Worm (Caenorhabditis elegans) whole organism, early embryonic: Measurements from ENCODE around the gene nac-1.

ENCODE experiments used
- B0310.2 ChIP-seq: sonication (generic microtip); optimal IDR thresholded peaks from 2 replicates; lab custom pipeline; 2016; ENCODE audit warnings: mild to moderate bottlenecking, missing genetic modification characterization, missing compliant biosample characterization
- F13C5.2 ChIP-seq: sonication (generic microtip); optimal IDR thresholded peaks from 2 replicates; lab custom pipeline; 2017; ENCODE audit warnings: mild to moderate bottlenecking, missing genetic modification characterization, inconsistent platforms, missing compliant biosample characterization
- aly-1 ChIP-seq: sonication (generic microtip); optimal IDR thresholded peaks from 2 replicates; lab custom pipeline; 2016; ENCODE audit warnings: missing genetic modification characterization, missing compliant biosample characterization
- ama-1 ChIP-seq: fragments of 150-350 bp; optimal IDR thresholded peaks from 2 replicates; lab custom pipeline; 2014
- ceh-13 ChIP-seq: fragments of 200-800 bp; sonication (Bioruptor generic); optimal IDR thresholded peaks from 2 replicates; lab custom pipeline; 2018; ENCODE audit warnings: mild to moderate bottlenecking, missing genetic modification characterization, missing compliant biosample characterization
- ceh-36 ChIP-seq: sonication (generic microtip); optimal IDR thresholded peaks from 2 replicates; lab custom pipeline; 2016; ENCODE audit warnings: missing genetic modification characterization, inconsistent platforms, missing compliant biosample characterization
- ets-7 ChIP-seq: sonication (generic microtip); optimal IDR thresholded peaks from 2 replicates; lab custom pipeline; 2016; ENCODE audit warnings: missing genotype, missing genetic modification characterization, missing compliant biosample characterization
- flt-1 ChIP-seq: fragments of 200-800 bp; sonication (Bioruptor generic); IDR thresholded peaks from 2 replicates; pipeline ENCODE4 v1.3.6; 2022; ENCODE audit warnings: missing genetic modification characterization, missing compliant biosample characterization
- hmbx-1 ChIP-seq: sonication (generic microtip); optimal IDR thresholded peaks from 2 replicates; lab custom pipeline; 2016; ENCODE audit warnings: mild to moderate bottlenecking, missing genetic modification characterization, missing compliant biosample characterization
- hmg-4 ChIP-seq: fragments of 200-800 bp; sonication (Bioruptor generic); optimal IDR thresholded peaks from 2 replicates; lab custom pipeline; 2018; ENCODE audit warnings: mild to moderate bottlenecking, missing genetic modification characterization, missing compliant biosample characterization
- hnd-1 ChIP-seq: sonication (generic microtip); optimal IDR thresholded peaks from 2 replicates; lab custom pipeline; 2016; ENCODE audit warnings: missing genetic modification characterization, missing compliant biosample characterization
- pes-1 ChIP-seq: fragments of 200-800 bp; sonication (Bioruptor generic); IDR thresholded peaks from 2 replicates; pipeline ENCODE4 v1.3.6; 2022; ENCODE audit warnings: missing genetic modification reagents, missing genetic modification characterization, missing compliant biosample characterization
- scrt-1 ChIP-seq: fragments of 200-800 bp; sonication (Bioruptor generic); IDR thresholded peaks from 2 replicates; pipeline ENCODE4 v1.3.6; 2022; ENCODE audit warnings: missing genetic modification characterization, missing compliant biosample characterization
- sea-1 ChIP-seq: fragments of 200-800 bp; sonication (Bioruptor generic); conservative IDR thresholded peaks from 2 replicates; pipeline ENCODE4 v1.3.6; 2022; ENCODE audit warnings: missing genetic modification characterization, missing compliant biosample characterization
- tbx-11 ChIP-seq: fragments of 200-800 bp; sonication (Bioruptor generic); IDR thresholded peaks from 2 replicates; pipeline ENCODE4 v1.3.6; 2022; ENCODE audit warnings: missing genetic modification characterization, missing compliant biosample characterization
- tbx-37 ChIP-seq: fragments of 200-800 bp; sonication (Bioruptor generic); conservative IDR thresholded peaks from 2 replicates; pipeline ENCODE4 v1.3.6; 2022; ENCODE audit warnings: missing genetic modification reagents, missing genetic modification characterization, missing compliant biosample characterization
- tra-4 ChIP-seq: sonication (generic microtip); optimal IDR thresholded peaks from 2 replicates; lab custom pipeline; 2017; ENCODE audit warnings: missing genetic modification characterization, missing compliant biosample characterization

The nac-1 gene

DNA sequence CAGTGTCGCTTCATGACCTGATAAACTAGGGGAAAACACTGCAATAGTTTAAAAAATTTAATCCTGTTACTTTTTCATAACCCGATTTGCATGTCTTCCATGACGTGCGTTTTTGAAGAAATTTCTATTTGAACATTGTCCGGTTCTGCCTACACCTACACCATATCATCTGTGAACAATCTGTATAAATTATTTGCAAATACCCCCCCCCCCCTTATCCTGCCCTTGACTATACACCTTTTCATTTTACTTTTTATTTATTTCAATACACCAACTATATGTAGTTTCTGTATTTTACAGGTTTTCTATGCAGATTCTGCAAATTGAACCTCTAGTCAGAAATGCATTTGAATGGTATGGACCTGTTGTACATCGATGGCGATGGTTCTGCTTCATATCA, 6.8 kb upstream of the nac-1 start, which contains the start of gene daf-6:
Gene daf-6 (plus strand): TSS at position 301 of the 400 bp plus-strand sequence.
- TF ChIP-seq B0310.2 (tag; lab: Kevin White, UChicago) (no peak), scrt-1 (no peak), aly-1 (tag; lab: Kevin White, UChicago) (no peak), tbx-11 (GFP tag; lab: Robert Waterston, UW) (no peak), flt-1 (GFP tag; lab: Robert Waterston, UW) (no peak), hnd-1 (tag; lab: Kevin White, UChicago) (no peak), ceh-36 (tag; lab: Kevin White, UChicago) (no peak), hmg-4 (no peak)

DNA sequence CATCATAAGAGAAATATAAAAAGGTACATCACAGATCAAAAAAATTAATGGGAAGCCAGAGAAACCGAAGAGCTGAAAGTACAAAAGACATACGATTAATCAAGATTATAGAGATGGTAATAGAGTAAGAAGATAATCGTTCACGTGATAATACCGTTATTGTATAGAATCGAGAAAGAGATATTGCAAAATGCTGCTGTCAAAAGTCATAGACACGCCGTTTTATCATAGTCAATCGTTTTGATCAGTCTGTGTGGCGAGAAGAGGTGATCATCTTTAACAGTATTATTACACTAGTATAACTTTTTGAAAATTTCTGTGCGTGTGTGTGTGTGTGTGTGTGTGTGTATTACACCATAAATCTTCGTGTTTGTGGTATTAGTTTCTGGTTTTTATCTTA, 565 bp upstream of the nac-1 start:
- TF ChIP-seq tbx-37: no peak
- TF ChIP-seq ama-1 (lab: Kevin White, UChicago): no peak
- no peak for TF ChIP-seq hmbx-1
- no peak for TF ChIP-seq hnd-1 (tag; lab: Kevin White, UChicago)
- no peak for TF ChIP-seq scrt-1
- TF ChIP-seq B0310.2 (tag; lab: Kevin White, UChicago): no peak
- no peak for TF ChIP-seq ceh-36 (tag; lab: Kevin White, UChicago)
- no peak for TF ChIP-seq tbx-11 (GFP tag; lab: Robert Waterston, UW)
- TF ChIP-seq pes-1 (GFP tag; lab: Robert Waterston, UW): no peak
- no peak for TF ChIP-seq F13C5.2 (tag; lab: Kevin White, UChicago)
- no peak for TF ChIP-seq sea-1 (GFP tag; lab: Robert Waterston, UW)
- TF ChIP-seq flt-1 (GFP tag; lab: Robert Waterston, UW): no peak
- no peak for TF ChIP-seq tra-4 (tag; lab: Kevin White, UChicago)
- TF ChIP-seq aly-1 (tag; lab: Kevin White, UChicago): no peak
- TF ChIP-seq hmg-4: no peak

DNA sequence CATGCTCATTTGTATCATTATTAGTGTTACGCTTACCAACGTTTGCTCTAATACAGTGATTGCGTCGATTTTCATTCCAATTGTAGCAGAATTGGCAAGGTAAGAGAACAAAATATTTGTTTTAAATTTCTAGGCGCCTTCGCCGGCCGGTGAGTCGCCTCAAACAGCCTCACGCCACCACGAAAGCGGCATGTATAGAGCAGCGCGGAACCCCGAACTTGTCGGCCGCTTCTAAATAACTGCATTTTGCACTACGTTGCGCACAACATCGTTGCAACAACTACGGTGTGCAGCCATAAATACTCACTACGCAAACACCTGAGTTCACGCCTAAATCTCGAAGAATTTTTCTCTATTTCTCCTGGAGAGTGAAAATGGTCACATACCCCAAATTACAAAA, 2.2 kb downstream of the nac-1 start:
- TF ChIP-seq ceh-36 (tag; lab: Kevin White, UChicago) (no peak), F13C5.2 (tag; lab: Kevin White, UChicago) (no peak), ama-1 (lab: Kevin White, UChicago) (no peak), tbx-37 (no peak), hnd-1 (tag; lab: Kevin White, UChicago) (no peak)

DNA sequence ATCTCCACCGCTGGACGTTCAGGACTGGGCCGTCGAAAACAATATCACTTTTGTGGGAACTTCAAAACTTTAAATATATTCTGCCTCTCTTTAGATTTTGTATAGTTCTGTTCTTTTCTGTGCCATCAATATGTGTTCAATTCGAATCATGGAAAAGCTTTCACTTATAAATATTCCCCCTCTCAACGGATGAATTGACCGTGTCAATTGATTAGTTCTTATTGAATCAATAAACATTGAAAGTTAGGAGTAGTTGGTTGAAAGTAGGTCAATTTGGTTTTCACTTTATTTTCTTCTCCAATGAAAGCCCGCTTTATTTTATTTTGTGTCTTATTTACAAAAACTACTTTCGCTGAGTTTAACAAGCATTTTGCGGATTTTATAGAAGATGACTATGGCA, 3.3 kb downstream of the nac-1 start, which contains the start of gene lips-8:
Gene lips-8 (plus strand): TSS at position 301 of the 400 bp plus-strand sequence.
- TF ChIP-seq scrt-1: no peak
- TF ChIP-seq ets-7: no peak
- no peak for TF ChIP-seq hmg-4
- no peak for TF ChIP-seq ceh-36 (tag; lab: Kevin White, UChicago)
- TF ChIP-seq sea-1 (GFP tag; lab: Robert Waterston, UW): no peak
- TF ChIP-seq flt-1 (GFP tag; lab: Robert Waterston, UW): no peak
- no peak for TF ChIP-seq aly-1 (tag; lab: Kevin White, UChicago)
- no peak for TF ChIP-seq tbx-37
- no peak for TF ChIP-seq B0310.2 (tag; lab: Kevin White, UChicago)
- TF ChIP-seq hmbx-1: no peak
- no peak for TF ChIP-seq tra-4 (tag; lab: Kevin White, UChicago)
- no peak for TF ChIP-seq tbx-11 (GFP tag; lab: Robert Waterston, UW)
- TF ChIP-seq ceh-13 (GFP tag; lab: Kevin White, UChicago): no peak
- TF ChIP-seq ama-1 (lab: Kevin White, UChicago): no peak
- no peak for TF ChIP-seq pes-1 (GFP tag; lab: Robert Waterston, UW)
- TF ChIP-seq F13C5.2 (tag; lab: Kevin White, UChicago): no peak
- no peak for TF ChIP-seq hnd-1 (tag; lab: Kevin White, UChicago)

- TF ChIP-seq aly-1 (tag; lab: Kevin White, UChicago) (no peak), hnd-1 (tag; lab: Kevin White, UChicago) (no peak), flt-1 (GFP tag; lab: Robert Waterston, UW) (no peak)
Observed at ce11 chrX:14900487-14900886, 5.5 kb downstream of the nac-1 start.

ce11 chrX:14903424-14903823, 8.5 kb downstream of the nac-1 start:
- TF ChIP-seq scrt-1: no peak
- TF ChIP-seq ceh-36 (tag; lab: Kevin White, UChicago): no peak
- TF ChIP-seq tbx-37: no peak
- TF ChIP-seq B0310.2 (tag; lab: Kevin White, UChicago): no peak
- no peak for TF ChIP-seq sea-1 (GFP tag; lab: Robert Waterston, UW)
- TF ChIP-seq hmbx-1: no peak
- TF ChIP-seq flt-1 (GFP tag; lab: Robert Waterston, UW): no peak
- no peak for TF ChIP-seq pes-1 (GFP tag; lab: Robert Waterston, UW)
- TF ChIP-seq hmg-4: no peak
- no peak for TF ChIP-seq hnd-1 (tag; lab: Kevin White, UChicago)
- no peak for TF ChIP-seq tbx-11 (GFP tag; lab: Robert Waterston, UW)

DNA sequence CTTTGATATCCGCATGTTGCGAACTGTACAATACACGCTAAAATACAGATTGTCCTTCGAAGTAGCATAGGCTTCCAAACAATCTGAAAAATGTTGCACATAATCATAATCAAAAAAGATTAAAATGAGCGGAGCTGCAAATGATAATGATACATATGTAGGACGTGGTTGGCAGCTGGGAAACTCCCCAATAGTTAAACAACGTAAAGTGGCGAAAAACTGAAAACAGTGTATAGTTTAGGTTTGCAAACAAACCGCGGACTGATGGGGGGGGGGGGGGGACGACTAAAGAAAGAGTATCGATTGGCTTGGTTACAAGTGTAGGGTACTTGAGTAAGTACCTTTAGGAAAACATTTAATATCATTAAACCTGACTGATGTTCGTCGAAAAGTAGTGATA, 10.2 kb downstream of the nac-1 start, which contains the start of gene hex-5:
Gene hex-5 (minus strand): TSS at position 101 of the 400 bp plus-strand sequence.
- TF ChIP-seq pes-1 (GFP tag; lab: Robert Waterston, UW): no peak
- TF ChIP-seq tbx-11 (GFP tag; lab: Robert Waterston, UW): no peak
- no peak for TF ChIP-seq B0310.2 (tag; lab: Kevin White, UChicago)
- TF ChIP-seq ceh-13 (GFP tag; lab: Kevin White, UChicago): no peak
- no peak for TF ChIP-seq ets-7
- no peak for TF ChIP-seq F13C5.2 (tag; lab: Kevin White, UChicago)
- no peak for TF ChIP-seq ama-1 (lab: Kevin White, UChicago)
- no peak for TF ChIP-seq tra-4 (tag; lab: Kevin White, UChicago)
- TF ChIP-seq flt-1 (GFP tag; lab: Robert Waterston, UW): no peak
- no peak for TF ChIP-seq hmbx-1
- TF ChIP-seq aly-1 (tag; lab: Kevin White, UChicago): no peak
- TF ChIP-seq hmg-4: no peak
- no peak for TF ChIP-seq sea-1 (GFP tag; lab: Robert Waterston, UW)
- TF ChIP-seq hnd-1 (tag; lab: Kevin White, UChicago): no peak
- TF ChIP-seq tbx-37: no peak
- TF ChIP-seq scrt-1: no peak
- no peak for TF ChIP-seq ceh-36 (tag; lab: Kevin White, UChicago)
